Worm (Caenorhabditis elegans): ENCODE data around the gene ZK1307.9.

ZK1307.9 gene

ce11 chrII:9620616-9621015, 28.7 kb upstream of the ZK1307.9 start:
- TF ChIP-seq xbp-1 (tag; optimal IDR thresholded peaks at IDR 0.05) (no peak), tbx-2 (tag; optimal IDR thresholded peaks at IDR 0.05) (peak; percentile 10), vab-15 (tag; optimal IDR thresholded peaks at IDR 0.05) (peak; percentile 37), lin-14 (GFP tag; optimal IDR thresholded peaks at IDR 0.05) (peak; percentile 56), Y116A8C.19 (tag; optimal IDR thresholded peaks at IDR 0.05; ENCODE audit: borderline replicate concordance) (no peak), nhr-20 (tag; optimal IDR thresholded peaks at IDR 0.05) (peak; percentile 13), efl-1 (optimal IDR thresholded peaks at IDR 0.05) (no peak), efl-1 (GFP tag; optimal IDR thresholded peaks at IDR 0.05 in 1 of 2) (peak in 1 of 2 experiments; percentile 40), nhr-47 (tag; optimal IDR thresholded peaks at IDR 0.05) (no peak), mep-1 (tag; optimal IDR thresholded peaks at IDR 0.05) (peak; percentile 39), blmp-1 (tag; optimal IDR thresholded peaks at IDR 0.05) (peak; percentile 36), hlh-4 (tag; optimal IDR thresholded peaks at IDR 0.05) (no peak), lin-35 (GFP tag; optimal IDR thresholded peaks at IDR 0.05) (peak in 1 of 2 experiments; percentile 29), elt-3 (tag; optimal IDR thresholded peaks at IDR 0.05) (peak in 5 of 6 experiments; percentile 41 to 89 (median 65)), snu-23 (GFP tag; optimal IDR thresholded peaks at IDR 0.05) (peak; percentile 47), nhr-71 (tag; optimal IDR thresholded peaks at IDR 0.05) (peak; percentile 11), lsy-2 (tag; optimal IDR thresholded peaks at IDR 0.05) (peak in 1 of 2 experiments; percentile 39), unc-130 (tag; optimal IDR thresholded peaks at IDR 0.05) (peak; percentile 51), snpc-4 (tag; optimal IDR thresholded peaks at IDR 0.05) (no peak), fkh-4 (tag; optimal IDR thresholded peaks at IDR 0.05; ENCODE audit: borderline replicate concordance) (peak; percentile 6), nhr-85 (tag) (peak; percentile 91), hpl-2 (GFP tag; optimal IDR thresholded peaks at IDR 0.05) (no peak), C16A3.4 (tag; optimal IDR thresholded peaks at IDR 0.05) (peak; percentile 22)

ce11 chrII:9621121-9621520, 28.2 kb upstream of the ZK1307.9 start:
- TF ChIP-seq swsn-7 (tag; optimal IDR thresholded peaks at IDR 0.05) (peak; percentile 10), dsc-1 (tag; optimal IDR thresholded peaks at IDR 0.05) (peak; percentile 27), alr-1 (tag; optimal IDR thresholded peaks at IDR 0.05; ENCODE audit: borderline replicate concordance) (no peak), blmp-1 (tag; optimal IDR thresholded peaks at IDR 0.05) (no peak), efl-3 (GFP tag; optimal IDR thresholded peaks at IDR 0.05) (no peak), nhr-28 (tag; optimal IDR thresholded peaks at IDR 0.05) (no peak), grh-1 (GFP tag; IDR thresholded peaks at IDR 0.05) (no peak), C16A3.4 (tag; optimal IDR thresholded peaks at IDR 0.05) (peak; percentile 2), lin-14 (GFP tag; optimal IDR thresholded peaks at IDR 0.05) (peak; percentile 48), lir-3 (tag; optimal IDR thresholded peaks at IDR 0.05; ENCODE audit: poor library complexity) (no peak), C34B4.2 (tag; optimal IDR thresholded peaks at IDR 0.05) (no peak), ceh-82 (tag; optimal IDR thresholded peaks at IDR 0.05) (no peak), zip-4 (GFP tag; optimal IDR thresholded peaks at IDR 0.05) (no peak), egl-13 (tag; optimal IDR thresholded peaks at IDR 0.05) (no peak), lin-35 (GFP tag; optimal IDR thresholded peaks at IDR 0.05) (peak in 1 of 2 experiments; percentile 0), nhr-71 (tag; optimal IDR thresholded peaks at IDR 0.05) (peak; percentile 52), elt-2 (tag; optimal IDR thresholded peaks at IDR 0.05) (no peak), fkh-10 (GFP tag; optimal IDR thresholded peaks at IDR 0.05) (no peak), sptf-1 (tag; optimal IDR thresholded peaks at IDR 0.05) (no peak), pag-3 (tag; optimal IDR thresholded peaks at IDR 0.05; ENCODE audit: borderline replicate concordance, insufficient read depth) (peak; percentile 48), unc-130 (tag; optimal IDR thresholded peaks at IDR 0.05) (no peak), fos-1 (tag; optimal IDR thresholded peaks at IDR 0.05) (no peak), elt-3 (tag; optimal IDR thresholded peaks at IDR 0.05) (no peak), nhr-90 (tag; optimal IDR thresholded peaks at IDR 0.05; ENCODE audit: poor library complexity) (no peak), ceh-63 (GFP tag; optimal IDR thresholded peaks at IDR 0.05) (no peak), isw-1 (GFP tag; IDR thresholded peaks at IDR 0.05) (no peak), mab-9 (GFP tag; IDR thresholded peaks at IDR 0.05) (no peak), unc-62 (GFP tag; optimal IDR thresholded peaks at IDR 0.05) (no peak), unc-86 (tag; optimal IDR thresholded peaks at IDR 0.05) (no peak), irx-1 (tag; optimal IDR thresholded peaks at IDR 0.05) (no peak), nhr-19 (GFP tag; conservative IDR thresholded peaks at IDR 0.05) (peak; percentile 15), hlh-4 (tag; optimal IDR thresholded peaks at IDR 0.05) (no peak), lin-39 (tag; optimal IDR thresholded peaks at IDR 0.05) (peak; percentile 22), nhr-77 (tag; optimal IDR thresholded peaks at IDR 0.05) (peak; percentile 35), Y116A8C.19 (tag; optimal IDR thresholded peaks at IDR 0.05; ENCODE audit: borderline replicate concordance) (no peak), mdl-1 (tag; optimal IDR thresholded peaks at IDR 0.05) (no peak)

All from whole organism, L1 larva.